Worm (Caenorhabditis elegans): ENCODE results near the gene srz-67.
"Not testable (repeated sequence)": the region's sequence is repeated elsewhere in the genome, so short reads cannot be mapped to it uniquely, and the experiment has no call there.

Gene srz-67

ce11 chrII:3201242-3201641 is 35.7 kb downstream of the srz-67 start, which contains the start of gene sri-48:
Gene sri-48 (minus strand): TSS chrII:3201342.
- not testable (repeated sequence) for TF ChIP-seq R02D3.7, nhr-23, pqm-1 (tag; optimal IDR thresholded peaks at IDR 0.05)

- TF ChIP-seq nhr-11 (tag; optimal IDR thresholded peaks at IDR 0.05) = no peak
- TF ChIP-seq ceh-9 (tag; optimal IDR thresholded peaks at IDR 0.05) = no peak
- TF ChIP-seq ZK546.5 (tag; optimal IDR thresholded peaks at IDR 0.05) = no peak
- no peak for TF ChIP-seq nfya-1 (tag; optimal IDR thresholded peaks at IDR 0.05; ENCODE audit: insufficient read depth)
- TF ChIP-seq sea-2 (GFP tag; optimal IDR thresholded peaks at IDR 0.05) = no peak
- TF ChIP-seq pqm-1 (tag; optimal IDR thresholded peaks at IDR 0.05) = no peak
- TF ChIP-seq ztf-4 (tag; optimal IDR thresholded peaks at IDR 0.05) = no peak
- TF ChIP-seq nhr-77 (tag; optimal IDR thresholded peaks at IDR 0.05) = no peak
- TF ChIP-seq nhr-25 (tag; optimal IDR thresholded peaks at IDR 0.05) = no peak
- no peak for TF ChIP-seq skn-1 (tag; optimal IDR thresholded peaks at IDR 0.05)
- no peak for TF ChIP-seq lin-15B (tag; optimal IDR thresholded peaks at IDR 0.05)
- TF ChIP-seq egl-5 (tag; optimal IDR thresholded peaks at IDR 0.05) = no peak
- no peak for TF ChIP-seq ceh-82 (tag; optimal IDR thresholded peaks at IDR 0.05)
- TF ChIP-seq nhr-23 (tag; optimal IDR thresholded peaks at IDR 0.05) = no peak
- no peak for TF ChIP-seq daf-12 (tag; optimal IDR thresholded peaks at IDR 0.05)
- no peak for TF ChIP-seq nhr-43 (tag; optimal IDR thresholded peaks at IDR 0.05; ENCODE audit: poor library complexity, severe bottlenecking)
- TF ChIP-seq zag-1 (tag; optimal IDR thresholded peaks at IDR 0.05) = no peak
- TF ChIP-seq eor-1 (tag; optimal IDR thresholded peaks at IDR 0.05) = no peak
- TF ChIP-seq R02D3.7 (tag; optimal IDR thresholded peaks at IDR 0.05) = no peak
Measured at ce11 chrII:3198998-3199397, 37.9 kb downstream of the srz-67 start, which contains the start of gene sri-51. Gene sri-51 (minus strand): TSS chrII:3199098.

ce11 chrII:3196966-3197365 is 40.0 kb downstream of the srz-67 start, which contains the start of gene gcy-15:
Gene gcy-15 (minus strand): TSS chrII:3197066.
- TF ChIP-seq egl-5 (tag; optimal IDR thresholded peaks at IDR 0.05) (no peak), ztf-4 (tag; optimal IDR thresholded peaks at IDR 0.05) (no peak), sea-2 (GFP tag; optimal IDR thresholded peaks at IDR 0.05) (no peak), daf-12 (tag; optimal IDR thresholded peaks at IDR 0.05) (no peak), nhr-67 (tag; optimal IDR thresholded peaks at IDR 0.05) (no peak), aly-2 (tag; optimal IDR thresholded peaks at IDR 0.05) (no peak), ztf-11 (tag; optimal IDR thresholded peaks at IDR 0.05) (no peak), ceh-16 (tag; optimal IDR thresholded peaks at IDR 0.05) (no peak), lin-39 (tag; optimal IDR thresholded peaks at IDR 0.05) (no peak), nhr-28 (tag; optimal IDR thresholded peaks at IDR 0.05) (no peak), egl-27 (tag; optimal IDR thresholded peaks at IDR 0.05) (no peak), fkh-2 (tag; optimal IDR thresholded peaks at IDR 0.05) (no peak)

- TF ChIP-seq zag-1 (tag; optimal IDR thresholded peaks at IDR 0.05) (no peak), mdl-1 (tag; optimal IDR thresholded peaks at IDR 0.05) (no peak), snpc-4 (tag; optimal IDR thresholded peaks at IDR 0.05) (no peak), egl-27 (tag; optimal IDR thresholded peaks at IDR 0.05) (no peak), nhr-25 (tag; optimal IDR thresholded peaks at IDR 0.05) (no peak)
Measured at ce11 chrII:3195739-3196138, 41.2 kb downstream of the srz-67 start.

- not testable (repeated sequence) for TF ChIP-seq skn-1, nhr-76, daf-12 (tag; optimal IDR thresholded peaks at IDR 0.05)
Measured at ce11 chrII:3191544-3191943, 45.4 kb downstream of the srz-67 start, which contains the start of gene Y27F2A.9. Gene Y27F2A.9 (minus strand): TSS chrII:3191644.

ce11 chrII:3189038-3189437 is 47.9 kb downstream of the srz-67 start, which contains the start of gene Y27F2A.11:
Gene Y27F2A.11 (plus strand): TSS chrII:3189338.
- not testable (repeated sequence) for TF ChIP-seq aly-2, fkh-2, R02D3.7 (tag; optimal IDR thresholded peaks at IDR 0.05)

All from whole organism, L3 larva.